Worm (Caenorhabditis elegans) whole organism, L3 larva: Measurements from ENCODE around the gene C25H3.7.

Experiments
- ceh-82 ChIP-seq: fragments of 150-350 bp; optimal IDR thresholded peaks from 2 replicates; lab custom pipeline; 2014; ENCODE audit warnings: missing biosample characterization, missing genetic modification characterization
- jun-1 ChIP-seq: fragments of 150-350 bp; optimal IDR thresholded peaks from 2 replicates; lab custom pipeline; 2014; ENCODE audit warnings: missing biosample characterization, missing genetic modification reagents, missing genetic modification characterization
- nhr-25 ChIP-seq: sonication (generic microtip); optimal IDR thresholded peaks from 2 replicates; lab custom pipeline; 2017; ENCODE audit warnings: missing biosample characterization, missing genetic modification characterization
- pha-4 ChIP-seq: fragments of 150-350 bp; optimal IDR thresholded peaks from 2 replicates; lab custom pipeline; 2014; ENCODE audit warnings: missing biosample characterization, missing genetic modification reagents, missing genetic modification characterization
- unc-62 ChIP-seq: fragments of 150-350 bp; sonication (generic microtip); optimal IDR thresholded peaks from 4 replicates; lab custom pipeline; 2014; ENCODE audit warnings: missing biosample characterization, missing genetic modification reagents, missing genetic modification characterization
- zag-1 ChIP-seq: fragments of 150-350 bp; optimal IDR thresholded peaks from 2 replicates; lab custom pipeline; 2014; ENCODE audit warnings: missing biosample characterization, missing genetic modification characterization

DNA sequence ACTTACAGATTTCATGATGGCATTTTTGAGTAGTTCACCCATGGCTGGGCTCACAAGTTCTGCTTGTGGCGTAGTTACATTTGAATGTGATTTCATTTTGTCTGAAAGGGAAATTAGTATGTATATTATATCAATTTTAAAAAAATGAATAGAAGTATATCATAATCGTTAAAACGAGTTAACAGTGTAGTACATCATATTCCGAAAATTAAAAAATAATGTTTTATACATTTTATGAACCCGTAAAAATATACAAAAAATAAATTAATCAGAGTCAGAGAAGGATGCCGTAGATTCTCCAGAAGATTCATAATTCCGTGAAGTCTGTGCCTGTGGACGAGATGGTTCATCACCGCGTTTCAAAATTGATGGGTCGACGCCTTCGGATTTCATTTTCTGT is 21.8 kb downstream of the C25H3.7 start, which contains the start of gene F59E12.9:
- TF ChIP-seq ceh-82, result no peak
- TF ChIP-seq zag-1 (tag; lab: Kevin White, UChicago), result no peak
- TF ChIP-seq pha-4 (tag; lab: Kevin White, UChicago), result no peak
- no peak for TF ChIP-seq jun-1 (tag; lab: Kevin White, UChicago)
- no peak for TF ChIP-seq nhr-25 (tag; lab: Kevin White, UChicago)
- no peak for TF ChIP-seq unc-62 (GFP tag; lab: Kevin White, UChicago)
